Worm (Caenorhabditis elegans) whole organism, mixed stage, embryonic: ENCODE results near the gene slc-5A12.

Source experiments
- blmp-1 ChIP-seq: fragments of 150-350 bp; optimal IDR thresholded peaks from 2 replicates; lab custom pipeline; 2014; ENCODE audit warnings: missing biosample characterization, missing genetic modification characterization
- ces-1 ChIP-seq: fragments of 150-350 bp; optimal IDR thresholded peaks from 2 replicates; lab custom pipeline; 2014; ENCODE audit warnings: missing biosample characterization, missing genetic modification reagents, missing genetic modification characterization
- cnd-1 ChIP-seq: fragments of 200-800 bp; sonication (Bioruptor generic); optimal IDR thresholded peaks from 2 replicates; lab custom pipeline; 2018; ENCODE audit warnings: mild to moderate bottlenecking, missing genetic modification characterization, missing compliant biosample characterization
- flh-1 ChIP-seq: fragments of 200-800 bp; sonication (Bioruptor generic); optimal IDR thresholded peaks from 2 replicates; lab custom pipeline; 2018; ENCODE audit warnings: mild to moderate bottlenecking, missing genetic modification characterization, moderate library complexity, missing compliant biosample characterization
- hlh-1 ChIP-seq: fragments of 150-350 bp; optimal IDR thresholded peaks from 2 replicates; lab custom pipeline; 2014; ENCODE audit warnings: missing biosample characterization, missing genetic modification reagents, missing genetic modification characterization
- nhr-2 ChIP-seq: fragments of 150-350 bp; optimal IDR thresholded peaks from 2 replicates; lab custom pipeline; 2014; ENCODE audit warnings: missing biosample characterization, missing genetic modification characterization
- nhr-28 ChIP-seq: fragments of 150-350 bp; optimal IDR thresholded peaks from 2 replicates; lab custom pipeline; 2014; ENCODE audit warnings: missing biosample characterization, missing genetic modification characterization
- nhr-76 ChIP-seq: sonication (generic microtip); optimal IDR thresholded peaks from 2 replicates; lab custom pipeline; 2017; ENCODE audit warnings: missing biosample characterization, missing genetic modification characterization
- snpc-4 ChIP-seq: fragments of 150-350 bp; optimal IDR thresholded peaks from 2 replicates; lab custom pipeline; 2014; ENCODE audit warnings: missing biosample characterization, missing genetic modification characterization
- unc-39 ChIP-seq: fragments of 150-350 bp; optimal IDR thresholded peaks from 2 replicates; lab custom pipeline; 2014; ENCODE audit warnings: missing biosample characterization, missing genetic modification characterization
- unc-62 ChIP-seq: fragments of 150-350 bp; optimal IDR thresholded peaks from 2 replicates; lab custom pipeline; 2014; ENCODE audit warnings: missing biosample characterization, missing genetic modification reagents, missing genetic modification characterization
- zip-8 ChIP-seq: fragments of 150-350 bp; optimal IDR thresholded peaks from 2 replicates; lab custom pipeline; 2014; ENCODE audit warnings: missing biosample characterization, missing genetic modification characterization
- ztf-11 ChIP-seq: fragments of 150-350 bp; optimal IDR thresholded peaks from 2 replicates; lab custom pipeline; 2014; ENCODE audit warnings: missing biosample characterization, missing genetic modification characterization

DNA sequence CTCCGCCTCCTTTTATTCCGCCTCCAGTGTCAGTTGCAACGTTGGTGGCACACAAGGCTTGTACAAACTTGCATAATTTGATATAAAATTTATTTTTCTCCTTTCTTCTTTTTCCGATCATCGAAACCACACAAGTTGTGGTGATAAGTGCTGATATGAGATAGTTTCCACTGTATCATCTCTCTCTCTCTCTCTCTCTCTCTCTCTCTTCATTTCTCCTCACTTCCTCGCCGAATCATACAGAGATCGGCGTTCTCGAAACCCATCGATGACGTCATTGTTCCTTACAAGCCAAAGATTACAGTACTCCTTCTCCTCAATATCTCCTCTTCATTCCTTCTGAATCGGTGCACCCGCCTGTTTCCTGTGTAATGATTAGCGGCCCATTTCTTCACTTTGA is 37.9 kb upstream of the slc-5A12 start, which contains the start of gene nhr-43:
- TF ChIP-seq flh-1 (GFP tag; lab: Kevin White, UChicago) (no peak), ces-1 (no peak), unc-39 (tag; lab: Kevin White, UChicago) (no peak), unc-62 (GFP tag; lab: Kevin White, UChicago) (no peak), nhr-76 (tag; lab: Kevin White, UChicago) (no peak), zip-8 (tag; lab: Kevin White, UChicago) (no peak), ztf-11 (tag; lab: Kevin White, UChicago) (no peak), hlh-1 (tag; lab: Kevin White, UChicago) (no peak), snpc-4 (tag; lab: Kevin White, UChicago) (no peak), nhr-2 (no peak), nhr-28 (tag; lab: Kevin White, UChicago) (no peak), cnd-1 (tag; lab: Kevin White, UChicago) (no peak), blmp-1 (tag; lab: Kevin White, UChicago) (no peak)
